Fruit fly (Drosophila melanogaster): ENCODE measurements around the gene CG9921.

DNA sequence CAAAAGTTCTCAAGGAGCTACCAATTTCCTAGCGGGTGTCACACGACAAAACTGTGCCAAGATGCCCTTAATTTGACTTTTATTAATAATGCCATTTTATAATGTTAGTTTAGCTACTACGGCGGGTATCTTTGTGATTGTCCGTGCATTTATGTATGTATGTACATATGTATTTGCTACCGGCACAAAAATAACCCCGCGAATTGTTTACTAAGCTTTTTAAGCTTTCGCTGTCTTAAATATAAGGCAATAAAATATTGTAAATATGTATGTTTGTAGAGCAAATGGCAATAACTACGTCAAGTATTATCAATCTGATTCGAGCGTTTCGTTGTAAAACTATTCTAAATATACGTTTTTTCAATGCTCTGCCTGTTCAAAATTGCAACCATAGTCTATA is 24.4 kb downstream of the CG9921 start:
- TF ChIP-seq kay (GFP tag; ENCODE audit: borderline replicate concordance) (peak; percentile 87), ovo (GFP tag; optimal IDR thresholded peaks at IDR 0.05) (no peak), Mnt (GFP tag; optimal IDR thresholded peaks at IDR 0.05) (no peak), CG11617 (GFP tag; optimal IDR thresholded peaks at IDR 0.05) (no peak), Hr96 (GFP tag; optimal IDR thresholded peaks at IDR 0.05) (no peak), CG7101 (tag; optimal IDR thresholded peaks at IDR 0.05) (no peak)

All from whole organism, adult.